Fruit fly (Drosophila melanogaster): ENCODE data around the gene CG6178.

DNA sequence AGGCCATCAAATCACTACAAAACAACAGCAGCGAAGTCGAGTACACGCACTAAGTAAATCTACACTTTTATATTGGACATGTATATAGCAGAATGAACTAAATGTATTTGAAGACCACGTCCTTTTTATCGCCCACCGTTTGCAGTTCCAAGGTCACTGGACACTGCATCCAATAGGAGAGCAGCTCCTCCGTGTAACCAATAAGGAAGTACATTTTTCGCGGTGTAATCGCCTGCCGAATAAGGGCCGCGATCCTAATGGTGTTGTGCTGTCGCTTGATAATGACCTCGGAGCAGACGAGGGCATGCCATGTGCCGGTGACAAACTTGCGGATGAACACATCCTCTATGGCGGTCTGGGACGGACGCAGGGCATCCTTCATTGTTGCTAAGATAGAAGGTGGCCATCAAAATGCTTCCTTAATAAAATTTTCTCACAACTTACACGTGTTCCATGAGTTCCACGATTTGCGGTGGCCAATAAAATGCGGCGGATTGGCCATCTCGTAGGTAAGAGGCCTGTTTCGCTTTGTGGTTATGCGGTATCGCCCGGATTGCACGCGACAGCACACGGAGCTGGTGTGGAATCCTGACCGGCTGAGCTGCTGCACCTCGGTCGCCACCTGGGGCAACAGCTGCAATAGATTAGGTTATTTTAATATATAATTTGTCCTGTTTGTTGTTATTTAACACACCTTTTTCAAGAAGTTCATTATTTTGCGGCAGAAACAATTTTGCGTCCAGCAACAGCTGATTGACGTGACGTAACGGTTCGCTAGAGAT is 10.8 kb downstream of the CG6178 start, which contains the start of gene mRpS24:
- TF ChIP-seq rgr (GFP tag; optimal IDR thresholded peaks at IDR 0.05) = no peak
- TF ChIP-seq h (GFP tag; optimal IDR thresholded peaks at IDR 0.05) = no peak
- TF ChIP-seq ey (GFP tag; optimal IDR thresholded peaks at IDR 0.05) = no peak
